Worm (Caenorhabditis elegans) whole organism, L4/young adult: Measurements from ENCODE around the gene R03G8.6.

Experiments used
- W03F9.2 ChIP-seq: fragments of 150-350 bp; optimal IDR thresholded peaks from 2 replicates; lab custom pipeline; 2014; ENCODE audit warnings: missing biosample characterization, missing genetic modification characterization
- dao-5 ChIP-seq: sonication (generic microtip); optimal IDR thresholded peaks from 2 replicates; lab custom pipeline; 2016; ENCODE audit warnings: missing genotype, missing genetic modification characterization, moderate library complexity, missing compliant biosample characterization
- him-1 ChIP-seq: sonication (generic microtip); optimal IDR thresholded peaks from 2 replicates; lab custom pipeline; 2016; ENCODE audit warnings: missing genotype, missing genetic modification reagents, missing genetic modification characterization, missing compliant biosample characterization

- no peak for TF ChIP-seq W03F9.2 (tag; lab: Kevin White, UChicago)
- TF ChIP-seq him-1 (tag; lab: Kevin White, UChicago): no peak
- no peak for TF ChIP-seq dao-5 (tag; lab: Kevin White, UChicago)
These were observed 21.9 kb upstream of the R03G8.6 start, which contains the start of gene snx-17 for ce11 chrX:13122191-13122590.
